Worm (Caenorhabditis elegans) whole organism, late embryonic: Measurements from ENCODE around the gene egl-38.
A peak's percentile ranks its signal among the peaks of the same experiment; 100 is the strongest.

Experiments used
- C38D4.7 ChIP-seq: fragments of 200-800 bp; sonication (Bioruptor generic); optimal IDR thresholded peaks from 2 replicates; lab custom pipeline; 2018; ENCODE audit warnings: mild to moderate bottlenecking, missing genetic modification characterization, moderate library complexity, missing compliant biosample characterization
- T23F11.4 ChIP-seq: fragments of 200-800 bp; sonication (Bioruptor generic); optimal IDR thresholded peaks from 2 replicates; lab custom pipeline; 2018; ENCODE audit warnings: mild to moderate bottlenecking, missing genetic modification characterization, missing compliant biosample characterization
- Y22D7AL.16 ChIP-seq: sonication (generic microtip); optimal IDR thresholded peaks from 2 replicates; lab custom pipeline; 2016; ENCODE audit warnings: missing genetic modification characterization, missing compliant biosample characterization
- ceh-14 ChIP-seq: sonication (generic microtip); optimal IDR thresholded peaks from 2 replicates; lab custom pipeline; 2016; ENCODE audit warnings: missing genotype, missing genetic modification characterization, missing compliant biosample characterization
- ceh-34 ChIP-seq: sonication (generic microtip); optimal IDR thresholded peaks from 2 replicates; lab custom pipeline; 2016; ENCODE audit warnings: mild to moderate bottlenecking, missing genetic modification characterization, missing compliant biosample characterization
- ceh-45 ChIP-seq: fragments of 200-800 bp; sonication (Bioruptor generic); IDR thresholded peaks from 2 replicates; pipeline ENCODE4 v1.3.6; 2022; ENCODE audit warnings: missing genetic modification reagents, missing genetic modification characterization, missing compliant biosample characterization
- ceh-48 ChIP-seq: sonication (generic microtip); optimal IDR thresholded peaks from 2 replicates; lab custom pipeline; 2016; ENCODE audit warnings: missing genetic modification characterization, inconsistent platforms, missing compliant biosample characterization
- ceh-9 ChIP-seq: sonication (generic microtip); optimal IDR thresholded peaks from 2 replicates; lab custom pipeline; 2016; ENCODE audit warnings: mild to moderate bottlenecking, missing genetic modification characterization, inconsistent platforms, missing compliant biosample characterization
- che-1 ChIP-seq: sonication (generic microtip); optimal IDR thresholded peaks from 2 replicates; lab custom pipeline; 2016; ENCODE audit warnings: mild to moderate bottlenecking, missing genetic modification characterization, missing compliant biosample characterization
- dmd-4 ChIP-seq: sonication (generic microtip); optimal IDR thresholded peaks from 2 replicates; lab custom pipeline; 2016; ENCODE audit warnings: borderline replicate concordance, missing genetic modification characterization, missing compliant biosample characterization
- dve-1 ChIP-seq: sonication (generic microtip); optimal IDR thresholded peaks from 2 replicates; lab custom pipeline; 2017; ENCODE audit warnings: antibody characterized with exemption, mild to moderate bottlenecking, missing genetic modification characterization, missing compliant biosample characterization
- elt-2 ChIP-seq: sonication (generic microtip); optimal IDR thresholded peaks from 2 replicates; lab custom pipeline; 2016; ENCODE audit warnings: missing genetic modification reagents, missing genetic modification characterization, missing compliant biosample characterization
- ets-4 ChIP-seq: sonication (generic microtip); optimal IDR thresholded peaks from 2 replicates; lab custom pipeline; 2016; ENCODE audit warnings: missing genetic modification characterization, missing compliant biosample characterization
- eyg-1 ChIP-seq: sonication (generic microtip); optimal IDR thresholded peaks from 2 replicates; lab custom pipeline; 2016; ENCODE audit warnings: missing genotype, missing genetic modification characterization, missing compliant biosample characterization
- fax-1 ChIP-seq: sonication (generic microtip); optimal IDR thresholded peaks from 2 replicates; lab custom pipeline; 2016; ENCODE audit warnings: missing genotype, missing genetic modification characterization, missing compliant biosample characterization
- fkh-10 ChIP-seq: fragments of 150-350 bp; optimal IDR thresholded peaks from 2 replicates; lab custom pipeline; 2014; ENCODE audit warnings: missing biosample characterization, missing genetic modification reagents, missing genetic modification characterization
- gmeb-2 ChIP-seq: sonication (generic microtip); optimal IDR thresholded peaks from 2 replicates; lab custom pipeline; 2016; ENCODE audit warnings: missing genetic modification characterization, inconsistent platforms, missing compliant biosample characterization
- hlh-8 ChIP-seq: sonication (generic microtip); optimal IDR thresholded peaks from 2 replicates; lab custom pipeline; 2016; ENCODE audit warnings: missing genotype, missing genetic modification characterization, missing compliant biosample characterization
- lin-11 ChIP-seq: fragments of 200-800 bp; sonication (Bioruptor generic); optimal IDR thresholded peaks from 2 replicates; lab custom pipeline; 2018; ENCODE audit warnings: mild to moderate bottlenecking, missing genetic modification characterization, missing compliant biosample characterization
- madf-2 ChIP-seq: sonication (generic microtip); optimal IDR thresholded peaks from 2 replicates; lab custom pipeline; 2017; ENCODE audit warnings: missing genetic modification characterization, missing compliant biosample characterization
- mec-3 ChIP-seq: sonication (generic microtip); optimal IDR thresholded peaks from 2 replicates; lab custom pipeline; 2016; ENCODE audit warnings: borderline replicate concordance, missing genetic modification characterization, missing compliant biosample characterization
- nfya-1 ChIP-seq: sonication (generic microtip); optimal IDR thresholded peaks from 2 replicates; lab custom pipeline; 2017; ENCODE audit warnings: missing genetic modification characterization, mild to moderate bottlenecking, missing compliant biosample characterization, antibody characterized with exemption, moderate library complexity
- npax-4 ChIP-seq: sonication (generic microtip); optimal IDR thresholded peaks from 2 replicates; lab custom pipeline; 2016; ENCODE audit warnings: missing genetic modification characterization, missing compliant biosample characterization
- odd-2 ChIP-seq: sonication (generic microtip); optimal IDR thresholded peaks from 2 replicates; lab custom pipeline; 2017; ENCODE audit warnings: antibody characterized with exemption, mild to moderate bottlenecking, missing genetic modification characterization, missing compliant biosample characterization
- pag-3 ChIP-seq: sonication (generic microtip); optimal IDR thresholded peaks from 2 replicates; lab custom pipeline; 2016; ENCODE audit warnings: missing compliant biosample characterization, missing genetic modification characterization, borderline replicate concordance
- pat-9 ChIP-seq: fragments of 200-800 bp; sonication (Bioruptor generic); optimal IDR thresholded peaks from 2 replicates; lab custom pipeline; 2018; ENCODE audit warnings: mild to moderate bottlenecking, missing genetic modification characterization, moderate library complexity, missing compliant biosample characterization
- pax-1 ChIP-seq: fragments of 150-350 bp; optimal IDR thresholded peaks from 2 replicates; lab custom pipeline; 2014; ENCODE audit warnings: missing biosample characterization, missing genetic modification characterization
- pha-2 ChIP-seq: sonication (generic microtip); optimal IDR thresholded peaks from 2 replicates; lab custom pipeline; 2017; ENCODE audit warnings: mild to moderate bottlenecking, missing genetic modification characterization, missing compliant biosample characterization
- pha-4 ChIP-seq: fragments of 150-350 bp; optimal IDR thresholded peaks from 2 replicates; lab custom pipeline; 2018; ENCODE audit warnings: missing biosample characterization, missing genetic modification reagents, missing genetic modification characterization
- ref-2 ChIP-seq: sonication (generic microtip); optimal IDR thresholded peaks from 2 replicates; lab custom pipeline; 2016; ENCODE audit warnings: missing genetic modification characterization, missing compliant biosample characterization
- rnt-1 ChIP-seq: sonication (generic microtip); optimal IDR thresholded peaks from 2 replicates; lab custom pipeline; 2016; ENCODE audit warnings: missing genetic modification characterization, missing compliant biosample characterization
- sox-4 ChIP-seq: sonication (generic microtip); optimal IDR thresholded peaks from 2 replicates; lab custom pipeline; 2017; ENCODE audit warnings: mild to moderate bottlenecking, missing genetic modification characterization, inconsistent platforms, missing compliant biosample characterization
- tbx-2 ChIP-seq: sonication (generic microtip); optimal IDR thresholded peaks from 2 replicates; lab custom pipeline; 2016; ENCODE audit warnings: missing genetic modification characterization, missing compliant biosample characterization
- unc-3 ChIP-seq, 2 experiments: fragments of 200-800 bp in 1 of 2; sonication (Bioruptor generic) in 1 of 2; sonication (generic microtip) in 1 of 2; conservative IDR thresholded peaks in 1 of 2; optimal IDR thresholded peaks in 1 of 2; 2 replicates each; pipeline versions ENCODE4 v1.3.6 to Lab custom; 2016 to 2022; ENCODE audit warnings: missing compliant biosample characterization in 2 of 2, missing genetic modification characterization in 2 of 2, missing genetic modification reagents in 1 of 2
- unc-42 ChIP-seq: sonication (generic microtip); optimal IDR thresholded peaks from 2 replicates; lab custom pipeline; 2016; ENCODE audit warnings: missing genotype, missing genetic modification characterization, missing compliant biosample characterization
- unc-55 ChIP-seq: sonication (generic microtip); optimal IDR thresholded peaks from 2 replicates; lab custom pipeline; 2017; ENCODE audit warnings: missing biosample characterization, missing genetic modification reagents, missing genetic modification characterization
- unc-86 ChIP-seq: sonication (generic microtip); optimal IDR thresholded peaks from 2 replicates; lab custom pipeline; 2016; ENCODE audit warnings: missing genetic modification characterization, missing compliant biosample characterization
- ztf-16 ChIP-seq: sonication (generic microtip); optimal IDR thresholded peaks from 2 replicates; lab custom pipeline; 2017; ENCODE audit warnings: missing genetic modification characterization, missing compliant biosample characterization

The egl-38 gene

DNA sequence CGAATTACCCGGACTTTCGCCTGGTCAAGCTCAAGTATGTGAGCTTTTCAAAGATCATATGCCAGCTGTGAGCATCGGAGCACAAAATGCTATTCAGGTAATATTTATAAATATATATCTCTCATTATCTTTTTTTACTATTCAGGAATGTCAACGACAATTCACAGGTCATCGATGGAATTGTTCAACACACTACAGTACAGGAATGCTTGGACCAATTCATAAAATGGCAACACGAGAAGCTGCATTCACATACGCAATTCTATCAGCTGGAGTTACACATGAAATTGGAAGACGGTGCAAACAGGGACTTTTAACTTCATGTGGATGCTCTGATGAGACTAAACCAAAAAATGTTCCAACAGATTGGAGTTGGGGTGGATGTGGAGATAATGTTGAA lies 42.1 kb downstream of the egl-38 start:
- TF ChIP-seq hlh-8 (tag; lab: Kevin White, UChicago) (no peak), rnt-1 (tag; lab: Kevin White, UChicago) (no peak), ceh-45 (no peak), unc-86 (tag; lab: Kevin White, UChicago) (no peak), ceh-34 (tag; lab: Kevin White, UChicago) (no peak), dve-1 (tag; lab: Kevin White, UChicago) (no peak)
- TF ChIP-seq, all 69 proteins: peak for 0

- TF ChIP-seq T23F11.4 (GFP tag; lab: Kevin White, UChicago): no peak
- peak; percentile 11 for TF ChIP-seq unc-42
- TF ChIP-seq, all 69 proteins: peak for 1
Observed at ce11 chrIV:10067541-10067940, 42.8 kb downstream of the egl-38 start, which contains the start of gene cwn-2. Gene cwn-2, plus strand, starts transcription at chrIV:10067816.

DNA sequence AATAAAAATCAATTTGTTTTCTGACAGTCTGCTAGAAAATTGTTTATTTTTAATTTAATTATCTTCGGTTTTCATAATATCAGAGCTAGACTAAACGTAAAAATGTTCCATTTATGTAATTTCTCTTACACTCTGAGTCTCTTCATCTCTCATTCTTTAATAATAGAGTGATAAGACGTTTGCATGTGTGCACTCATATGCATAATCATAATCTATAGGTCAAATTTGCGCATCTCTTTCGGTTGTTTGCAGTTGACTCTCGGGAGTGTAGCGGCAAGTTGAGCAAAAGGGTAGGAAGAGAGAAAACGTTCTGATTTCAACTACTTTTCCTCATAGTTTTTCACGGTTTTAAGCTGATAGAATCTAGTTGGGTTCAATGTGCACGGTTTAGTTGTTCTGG lies 43.9 kb downstream of the egl-38 start:
- TF ChIP-seq pat-9 (tag; lab: Kevin White, UChicago) (no peak), C38D4.7 (GFP tag; lab: Kevin White, UChicago) (no peak), dve-1 (tag; lab: Kevin White, UChicago) (no peak), pax-1 (tag; lab: Kevin White, UChicago) (peak; percentile 38), dmd-4 (no peak), elt-2 (tag; lab: Kevin White, UChicago) (peak; percentile 54)
- TF ChIP-seq, all 69 proteins: peak for 2

ce11 chrIV:10065159-10065558 lies 45.2 kb downstream of the egl-38 start:
- TF ChIP-seq unc-55 (GFP tag; lab: Kevin White, UChicago) (peak; percentile 99), madf-2 (no peak)
- TF ChIP-seq, all 69 proteins: peak for 1

ce11 chrIV:10063941-10064340 lies 46.4 kb downstream of the egl-38 start:
- no peak for TF ChIP-seq eyg-1
- no peak for TF ChIP-seq fkh-10
- TF ChIP-seq gmeb-2 (tag; lab: Kevin White, UChicago): no peak
- no peak for TF ChIP-seq unc-3 (GFP tag; conservative IDR thresholded peaks at IDR 0.05; lab: Robert Waterston, UW)
- no peak for TF ChIP-seq unc-3 (tag; optimal IDR thresholded peaks at IDR 0.05; lab: Kevin White, UChicago)
- TF ChIP-seq mec-3 (tag; lab: Kevin White, UChicago): no peak
- TF ChIP-seq che-1 (tag; lab: Kevin White, UChicago): no peak
- no peak for TF ChIP-seq pha-4 (tag; lab: Kevin White, UChicago)
- TF ChIP-seq unc-55 (GFP tag; lab: Kevin White, UChicago): no peak
- TF ChIP-seq nfya-1 (tag; lab: Kevin White, UChicago): no peak
- TF ChIP-seq tbx-2 (tag; lab: Kevin White, UChicago): no peak
- no peak for TF ChIP-seq ceh-14 (tag; lab: Kevin White, UChicago)

- TF ChIP-seq unc-42 (peak; percentile 37), ceh-48 (tag; lab: Kevin White, UChicago) (peak; percentile 54), dmd-4 (no peak), fax-1 (peak; percentile 9)
Observed at ce11 chrIV:10062728-10063127, 47.6 kb downstream of the egl-38 start, which contains the start of gene ipla-7. Gene ipla-7, minus strand, starts transcription at chrIV:10062849.

- no peak for TF ChIP-seq ceh-48 (tag; lab: Kevin White, UChicago)
- TF ChIP-seq unc-3 (GFP tag; conservative IDR thresholded peaks at IDR 0.05; lab: Robert Waterston, UW): no peak
- TF ChIP-seq unc-3 (tag; optimal IDR thresholded peaks at IDR 0.05; lab: Kevin White, UChicago): no peak
- TF ChIP-seq sox-4 (tag; lab: Kevin White, UChicago): no peak
- TF ChIP-seq unc-55 (GFP tag; lab: Kevin White, UChicago): no peak
- no peak for TF ChIP-seq nfya-1 (tag; lab: Kevin White, UChicago)
- TF ChIP-seq pha-4 (tag; lab: Kevin White, UChicago): no peak
- TF ChIP-seq pag-3: no peak
- no peak for TF ChIP-seq fax-1
- no peak for TF ChIP-seq npax-4
- TF ChIP-seq unc-86 (tag; lab: Kevin White, UChicago): no peak
- no peak for TF ChIP-seq odd-2 (tag; lab: Kevin White, UChicago)
- no peak for TF ChIP-seq T23F11.4 (GFP tag; lab: Kevin White, UChicago)
- TF ChIP-seq lin-11 (tag; lab: Kevin White, UChicago): no peak
- TF ChIP-seq pha-2 (tag; lab: Kevin White, UChicago): no peak
- no peak for TF ChIP-seq ztf-16 (tag; lab: Kevin White, UChicago)
- TF ChIP-seq ceh-9 (tag; lab: Kevin White, UChicago): no peak
- TF ChIP-seq ref-2 (tag; lab: Kevin White, UChicago): no peak
- no peak for TF ChIP-seq ets-4
- no peak for TF ChIP-seq dmd-4
- no peak for TF ChIP-seq Y22D7AL.16 (tag; lab: Kevin White, UChicago)
- TF ChIP-seq, all 69 proteins: peak for 0
Observed at ce11 chrIV:10060795-10061194, 49.5 kb downstream of the egl-38 start.
